Fruit fly (Drosophila melanogaster) whole organism, embryonic: ENCODE data around the gene CG42397.

ENCODE experiments used
- Abd-B ChIP-seq: fragments of 200-800 bp; sonication (Bioruptor generic); optimal IDR thresholded peaks from 2 replicates; lab custom pipeline; 2018; ENCODE audit warnings: missing biosample characterization, mild to moderate bottlenecking, missing genetic modification characterization, moderate library complexity
- CG10321 ChIP-seq: fragments of 200-800 bp; sonication (Bioruptor generic); IDR thresholded peaks from 2 replicates; pipeline ENCODE4 v1.3.6; 2022; ENCODE audit warnings: missing biosample characterization, missing genetic modification characterization
- CG11247 ChIP-seq: fragments of 200-800 bp; sonication (Bioruptor generic); IDR thresholded peaks from 2 replicates; pipeline ENCODE4 v1.3.6; 2022; ENCODE audit warnings: missing biosample characterization, missing genetic modification characterization
- CG15479 ChIP-seq: fragments of 200-800 bp; sonication (Bioruptor generic); optimal IDR thresholded peaks from 3 replicates; lab custom pipeline; 2019; ENCODE audit warnings: missing biosample characterization, mild to moderate bottlenecking, missing genetic modification characterization, moderate library complexity
- CG1832 ChIP-seq: fragments of 200-800 bp; sonication (Bioruptor generic); optimal IDR thresholded peaks from 2 replicates; lab custom pipeline; 2017; ENCODE audit warnings: missing biosample characterization, mild to moderate bottlenecking, missing genetic modification characterization, inconsistent platforms
- CG18764 ChIP-seq: fragments of 200-800 bp; sonication (Bioruptor generic); optimal IDR thresholded peaks from 3 replicates; lab custom pipeline; 2016; ENCODE audit warnings: missing biosample characterization, missing genetic modification characterization
- CG30431 ChIP-seq: fragments of 200-800 bp; sonication (Bioruptor generic); optimal IDR thresholded peaks from 2 replicates; lab custom pipeline; 2017; ENCODE audit warnings: missing biosample characterization, missing genetic modification characterization
- CG32772 ChIP-seq: fragments of 200-800 bp; sonication (Bioruptor generic); IDR thresholded peaks from 2 replicates; pipeline ENCODE4 v1.3.6; 2022; ENCODE audit warnings: missing biosample characterization, missing genetic modification characterization
- CG3281 ChIP-seq: fragments of 200-800 bp; sonication (Bioruptor generic); optimal IDR thresholded peaks from 3 replicates; lab custom pipeline; 2017; ENCODE audit warnings: missing biosample characterization, mild to moderate bottlenecking, missing genetic modification characterization
- CG3726 ChIP-seq: fragments of 200-800 bp; sonication (Bioruptor generic); IDR thresholded peaks from 3 replicates; pipeline ENCODE4, ENCODE4 v1.3.6; 2022; ENCODE audit warnings: missing biosample characterization, missing genetic modification characterization
- CG42726 ChIP-seq: fragments of 200-800 bp; sonication (Bioruptor generic); IDR thresholded peaks from 2 replicates; pipeline ENCODE4 v1.3.6; 2022; ENCODE audit warnings: missing biosample characterization, missing genetic modification characterization; ENCODE audit not compliant: partially characterized antibody
- CG6689 ChIP-seq: fragments of 200-800 bp; sonication (Bioruptor generic); IDR thresholded peaks from 2 replicates; pipeline ENCODE4 v1.3.6; 2022; ENCODE audit warnings: missing biosample characterization, missing genetic modification characterization
- CG6791 ChIP-seq: fragments of 200-800 bp; sonication (Bioruptor generic); IDR thresholded peaks from 3 replicates; pipeline ENCODE4 v1.3.6; 2022; ENCODE audit warnings: missing biosample characterization, missing genetic modification characterization; ENCODE audit not compliant: partially characterized antibody
- CG7271 ChIP-seq: fragments of 200-800 bp; sonication (Bioruptor generic); optimal IDR thresholded peaks from 2 replicates; lab custom pipeline; 2018; ENCODE audit warnings: missing biosample characterization, mild to moderate bottlenecking, missing genetic modification characterization, moderate library complexity
- CG8478 ChIP-seq: fragments of >200 bp; optimal IDR thresholded peaks from 2 replicates; lab custom pipeline; 2018
- D ChIP-seq, 2 experiments: fragments of 200-800 bp in 1 of 2; fragments of >200 bp in 1 of 2; sonication (Bioruptor generic) in 1 of 2; optimal IDR thresholded peaks; 2 replicates in 1 of 2; 3 replicates in 1 of 2; lab custom pipeline; 2017; ENCODE audit warnings: mild to moderate bottlenecking in 1 of 2, missing biosample characterization in 1 of 2, missing genetic modification characterization in 1 of 2, missing genetic modification reagents in 1 of 2
- Deaf1 ChIP-seq: fragments of 200-800 bp; optimal IDR thresholded peaks from 3 replicates; lab custom pipeline; 2019; ENCODE audit warnings: missing biosample characterization, mild to moderate bottlenecking, missing genetic modification characterization, moderate library complexity
- Elba2 ChIP-seq: fragments of 200-800 bp; sonication (Bioruptor generic); optimal IDR thresholded peaks from 3 replicates; lab custom pipeline; 2016; ENCODE audit warnings: missing biosample characterization, missing genetic modification characterization
- Ets65A ChIP-seq: fragments of 200-800 bp; sonication (Bioruptor generic); peaks from one replicate; lab custom pipeline; 2016; ENCODE audit warnings: missing biosample characterization, missing genetic modification characterization
- Kr ChIP-seq: fragments of 200-800 bp; sonication (Bioruptor generic); optimal IDR thresholded peaks from 2 replicates; lab custom pipeline; 2017; ENCODE audit warnings: missing biosample characterization, mild to moderate bottlenecking, missing genetic modification characterization
- Lim3 ChIP-seq: fragments of 200-800 bp; sonication (Bioruptor generic); IDR thresholded peaks from 2 replicates; pipeline ENCODE4 v1.3.6; 2022; ENCODE audit warnings: missing biosample characterization, missing genetic modification characterization
- Mad ChIP-seq: fragments of 200-800 bp; sonication (Bioruptor generic); optimal IDR thresholded peaks from 2 replicates; lab custom pipeline; 2016; ENCODE audit warnings: missing biosample characterization, missing genetic modification characterization
- Nf-YA ChIP-seq: fragments of 200-800 bp; sonication (Bioruptor generic); IDR thresholded peaks from 2 replicates; pipeline ENCODE4 v1.3.6; 2022; ENCODE audit warnings: missing biosample characterization, missing genetic modification characterization
- Nf-YB ChIP-seq: fragments of 200-800 bp; sonication (Bioruptor generic); optimal IDR thresholded peaks from 3 replicates; lab custom pipeline; 2019; ENCODE audit warnings: missing biosample characterization, mild to moderate bottlenecking, missing genetic modification characterization, moderate library complexity
- Nf-YC ChIP-seq: fragments of 200-800 bp; optimal IDR thresholded peaks from 3 replicates; lab custom pipeline; 2019; ENCODE audit warnings: missing biosample characterization, mild to moderate bottlenecking, missing genetic modification characterization, moderate library complexity
- Pdp1 ChIP-seq, 2 experiments: fragments of 200-800 bp; sonication (Bioruptor generic); optimal IDR thresholded peaks; 3 replicates each; lab custom pipeline; 2016; ENCODE audit warnings: missing biosample characterization in 2 of 2, missing genetic modification characterization in 2 of 2, mild to moderate bottlenecking in 1 of 2, moderate library complexity in 1 of 2
- Scr ChIP-seq: fragments of 200-800 bp; sonication (Bioruptor generic); IDR thresholded peaks from 2 replicates; pipeline ENCODE4 v1.3.6; 2022; ENCODE audit warnings: missing biosample characterization, missing genetic modification characterization; ENCODE audit not compliant: partially characterized antibody
- Xbp1 ChIP-seq: fragments of 200-800 bp; sonication (Bioruptor generic); optimal IDR thresholded peaks from 3 replicates; lab custom pipeline; 2016; ENCODE audit warnings: missing biosample characterization, mild to moderate bottlenecking, missing genetic modification characterization
- cad ChIP-seq: fragments of >200 bp; optimal IDR thresholded peaks from 2 replicates; lab custom pipeline; 2017; ENCODE audit warnings: missing biosample characterization, missing genetic modification characterization
- chinmo ChIP-seq: fragments of 200-800 bp; sonication (Bioruptor generic); IDR thresholded peaks from 4 replicates; pipeline ENCODE4 v1.3.6; 2022; ENCODE audit warnings: missing biosample characterization, missing genetic modification characterization; ENCODE audit not compliant: partially characterized antibody
- hkb ChIP-seq, 2 experiments: fragments of 200-800 bp in 1 of 2; fragments of >200 bp in 1 of 2; sonication (Bioruptor generic) in 1 of 2; IDR thresholded peaks in 1 of 2; optimal IDR thresholded peaks in 1 of 2; 2 replicates each; pipeline versions ENCODE4 v1.3.6 to Lab custom; 2017 to 2022; ENCODE audit warnings: missing biosample characterization in 1 of 2, missing genetic modification characterization in 1 of 2
- jumu ChIP-seq: fragments of 200-800 bp; sonication (Bioruptor generic); optimal IDR thresholded peaks from 3 replicates; lab custom pipeline; 2016; ENCODE audit warnings: missing biosample characterization, missing genetic modification characterization
- otp ChIP-seq: fragments of 200-800 bp; sonication (Bioruptor generic); IDR thresholded peaks from 3 replicates; pipeline ENCODE4, ENCODE4 v1.3.6; 2022; ENCODE audit warnings: missing biosample characterization, missing genetic modification characterization
- ranshi ChIP-seq: fragments of 200-800 bp; sonication (Bioruptor generic); IDR thresholded peaks from 2 replicates; pipeline ENCODE4 v1.3.6; 2022; ENCODE audit warnings: missing biosample characterization, missing genetic modification characterization
- scrt ChIP-seq: fragments of 200-800 bp; sonication (Bioruptor generic); optimal IDR thresholded peaks from 2 replicates; lab custom pipeline; 2018; ENCODE audit warnings: missing biosample characterization, mild to moderate bottlenecking, missing genetic modification characterization, moderate library complexity
- slou ChIP-seq: fragments of 200-800 bp; sonication (Bioruptor generic); optimal IDR thresholded peaks from 3 replicates; lab custom pipeline; 2016; ENCODE audit warnings: missing biosample characterization, missing genetic modification characterization
- sob ChIP-seq: fragments of 200-800 bp; sonication (Bioruptor generic); IDR thresholded peaks from 2 replicates; pipeline ENCODE4 v1.3.6; 2022; ENCODE audit warnings: missing biosample characterization, missing genetic modification characterization
- tll ChIP-seq, 2 experiments: fragments of 200-800 bp in 1 of 2; fragments of >200 bp in 1 of 2; sonication (Bioruptor generic) in 1 of 2; optimal IDR thresholded peaks; 2 replicates each; lab custom pipeline; 2017 to 2019; ENCODE audit warnings: missing biosample characterization in 2 of 2, missing genetic modification characterization in 2 of 2, mild to moderate bottlenecking in 1 of 2, moderate library complexity in 1 of 2
- unc-4 ChIP-seq: fragments of 200-800 bp; sonication (Bioruptor generic); IDR thresholded peaks from 2 replicates; pipeline ENCODE4 v1.3.6; 2022; ENCODE audit warnings: missing biosample characterization, missing genetic modification characterization; ENCODE audit not compliant: partially characterized antibody
- usp ChIP-seq: fragments of >200 bp; optimal IDR thresholded peaks from 2 replicates; lab custom pipeline; 2017; ENCODE audit warnings: missing biosample characterization, missing genetic modification characterization
- vfl ChIP-seq: fragments of 200-800 bp; sonication (Bioruptor generic); optimal IDR thresholded peaks from 2 replicates; lab custom pipeline; 2016; ENCODE audit warnings: missing biosample characterization, missing genetic modification characterization
- vvl ChIP-seq: fragments of 200-800 bp; sonication (Bioruptor generic); IDR thresholded peaks from 2 replicates; pipeline ENCODE4 v1.3.6; 2022; ENCODE audit warnings: missing biosample characterization, missing genetic modification characterization
- zen ChIP-seq: fragments of 200-800 bp; sonication (Bioruptor generic); optimal IDR thresholded peaks from 3 replicates; lab custom pipeline; 2018; ENCODE audit warnings: missing biosample characterization, mild to moderate bottlenecking, missing genetic modification characterization, moderate library complexity
- zen2 ChIP-seq: fragments of 200-800 bp; sonication (Bioruptor generic); IDR thresholded peaks from 3 replicates; pipeline ENCODE4 v1.3.6; 2022; ENCODE audit warnings: missing biosample characterization, missing genetic modification characterization; ENCODE audit not compliant: partially characterized antibody

The CG42397 gene

DNA sequence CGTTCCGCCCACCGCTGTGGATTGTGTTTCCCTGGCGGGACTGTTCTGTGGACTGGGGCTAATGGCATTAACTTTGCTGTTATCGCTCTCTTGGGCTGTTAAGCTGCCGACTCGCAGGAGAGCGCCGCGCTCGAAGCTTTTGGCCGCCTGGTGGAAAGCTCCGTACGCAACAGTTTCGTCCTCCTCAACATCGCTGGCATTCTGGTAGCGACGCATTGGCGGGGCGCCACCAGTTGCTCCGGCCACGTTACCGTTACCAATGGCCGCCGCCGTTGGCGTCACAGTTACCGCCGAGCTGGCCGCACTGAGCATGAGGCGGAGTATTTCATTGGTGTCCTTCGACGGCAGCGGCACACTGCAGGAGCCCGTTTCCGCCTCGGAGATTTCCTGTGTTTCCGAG is 36.3 kb downstream of the CG42397 start:
- TF ChIP-seq unc-4 (GFP tag; lab: Robert Waterston, UW) (no peak), Elba2 (GFP tag; lab: Kevin White, UChicago) (no peak), CG6689 (GFP tag; lab: Robert Waterston, UW) (0 out of 2 replicates have a peak, but pooled peaks have one; percentile 6), zen2 (GFP tag; lab: Robert Waterston, UW) (0 out of 3 replicates have a peak, but pooled peaks have one; percentile 25), Ets65A (peak; percentile 48), scrt (peak; percentile 93), Xbp1 (GFP tag; lab: Kevin White, UChicago) (no peak), hkb (optimal IDR thresholded peaks at IDR 0.05; lab: Kevin White, UChicago) (no peak), hkb (GFP tag; IDR thresholded peaks at IDR 0.05; lab: Robert Waterston, UW) (no peak), usp (no peak)

DNA sequence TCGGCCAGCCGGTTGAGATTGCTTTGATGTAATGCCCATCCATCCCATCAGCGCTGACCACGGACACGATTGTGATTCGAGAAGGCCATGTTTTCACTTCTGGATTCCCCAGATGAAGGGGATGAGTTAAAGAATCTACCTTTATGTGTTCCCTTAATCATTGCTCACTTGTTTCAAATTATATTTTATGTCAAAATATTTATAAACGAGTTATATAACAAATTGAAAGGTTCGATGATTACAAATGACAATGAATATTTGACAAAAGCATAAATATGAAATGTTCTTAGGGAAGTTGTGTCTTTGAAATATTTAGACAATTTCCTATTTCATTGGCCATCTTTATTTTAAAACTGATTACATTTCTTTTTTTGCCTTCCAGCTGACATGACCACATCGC is 42.0 kb downstream of the CG42397 start:
- TF ChIP-seq Pdp1 (GFP tag; optimal IDR thresholded peaks at IDR 0.05; lab: Kevin White, UChicago) = peak in 1 of 2 experiments; percentile 73
- TF ChIP-seq CG18764 (GFP tag; lab: Kevin White, UChicago) = no peak

DNA sequence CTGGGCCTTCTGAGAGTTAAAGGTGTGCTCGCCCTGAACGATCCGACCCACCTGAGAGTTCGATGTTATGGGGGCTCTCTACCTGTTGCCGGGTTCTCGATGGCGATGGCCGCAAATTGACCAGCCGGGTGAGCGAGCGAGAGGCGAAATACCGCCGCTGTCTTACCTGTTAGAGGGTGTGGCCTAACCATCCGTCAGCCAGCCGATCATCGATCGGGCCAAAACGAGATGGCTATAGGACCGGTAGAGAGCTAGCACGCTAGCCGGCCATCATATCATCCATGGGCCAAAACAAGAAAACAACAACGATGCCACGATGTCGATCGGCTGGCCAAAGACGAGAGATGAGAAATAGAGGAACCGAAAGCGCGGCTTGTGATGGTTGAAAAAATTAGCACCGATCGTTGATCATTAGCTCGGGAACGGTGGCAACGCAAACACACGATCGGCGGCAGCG is 46.3 kb downstream of the CG42397 start, which contains the start of gene byn:
Gene byn (plus strand): TSS at position 407 of the 457 bp plus-strand sequence.
- TF ChIP-seq Nf-YB (peak; percentile 95), CG8478 (peak; percentile 44), Deaf1 (tag; lab: Kevin White, UChicago) (peak; percentile 64), chinmo (GFP tag; lab: Robert Waterston, UW) (0 out of 4 replicates have a peak, but pooled peaks have one; percentile 31), slou (GFP tag; lab: Kevin White, UChicago) (no peak), CG6791 (0 out of 3 replicates have a peak, but pooled peaks have one; percentile 10), Nf-YC (peak; percentile 95), sob (0 out of 2 replicates have a peak, but pooled peaks have one; percentile 13), Scr (GFP tag; lab: Robert Waterston, UW) (0 out of 2 replicates have a peak, but pooled peaks have one; percentile 11), CG30431 (GFP tag; lab: Kevin White, UChicago) (no peak), ranshi (0 out of 2 replicates have a peak, but pooled peaks have one; percentile 16), Nf-YA (GFP tag; lab: Robert Waterston, UW) (peak; percentile 45; the same call in 1 of the 2 replicates), CG32772 (no peak), otp (0 out of 3 replicates have a peak, but pooled peaks have one; percentile 31), vfl (GFP tag; lab: Kevin White, UChicago) (peak; percentile 5), CG10321 (GFP tag; lab: Robert Waterston, UW) (peak; percentile 91), CG3726 (GFP tag; lab: Robert Waterston, UW) (no peak), Mad (GFP tag; lab: Kevin White, UChicago) (no peak), CG1832 (GFP tag; lab: Kevin White, UChicago) (peak; percentile 84), CG42726 (0 out of 2 replicates have a peak, but pooled peaks have one; percentile 32), hkb (optimal IDR thresholded peaks at IDR 0.05; lab: Kevin White, UChicago) (no peak), hkb (GFP tag; IDR thresholded peaks at IDR 0.05; lab: Robert Waterston, UW) (no peak), CG3281 (no peak), jumu (GFP tag; lab: Kevin White, UChicago) (no peak)

DNA sequence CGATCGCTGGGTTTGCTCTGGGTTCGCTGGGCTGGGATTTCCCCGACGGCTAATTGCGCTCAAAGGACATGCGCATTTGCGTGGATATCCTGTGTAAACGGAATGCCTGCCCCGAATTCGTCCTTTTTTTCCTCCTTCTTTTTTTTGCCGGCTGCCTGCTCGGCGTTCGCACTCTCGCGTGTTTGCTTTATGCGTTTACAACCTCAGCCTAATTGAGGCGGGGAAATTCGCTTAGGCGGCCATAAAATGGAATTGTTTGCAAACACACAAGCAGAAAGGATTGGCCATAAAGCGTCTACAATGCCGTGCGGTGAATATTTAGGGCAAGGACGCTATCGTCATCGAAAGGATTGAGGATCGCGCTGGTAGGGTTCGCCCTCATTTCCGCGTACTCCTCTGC is 48.2 kb downstream of the CG42397 start:
- TF ChIP-seq cad (GFP tag; lab: Kevin White, UChicago) = peak; percentile 99
- TF ChIP-seq Kr (GFP tag; lab: Kevin White, UChicago) = peak; percentile 44
- TF ChIP-seq vvl (GFP tag; lab: Robert Waterston, UW) = no peak
- TF ChIP-seq Lim3 = no peak
- TF ChIP-seq D (optimal IDR thresholded peaks at IDR 0.05; lab: Kevin White, UChicago) = peak; percentile 41
- no peak for TF ChIP-seq D (GFP tag; optimal IDR thresholded peaks at IDR 0.05; lab: Kevin White, UChicago)
- TF ChIP-seq Abd-B (GFP tag; lab: Kevin White, UChicago) = no peak
- peak; percentile 79 for TF ChIP-seq CG15479
- TF ChIP-seq CG6689 (GFP tag; lab: Robert Waterston, UW) = no peak
- TF ChIP-seq CG7271 (tag; lab: Kevin White, UChicago) = peak; percentile 91
- peak in 1 of 2 experiments; percentile 81 for TF ChIP-seq tll (GFP tag; optimal IDR thresholded peaks at IDR 0.05; lab: Kevin White, UChicago)
- TF ChIP-seq CG11247 (GFP tag; lab: Robert Waterston, UW) = 0 out of 2 replicates have a peak, but pooled peaks have one; percentile 2
- peak; percentile 90 for TF ChIP-seq zen (tag; lab: Kevin White, UChicago)
